Fruit fly (Drosophila melanogaster): ENCODE results near the gene Iml1.

dm6 chr3L:1496408-1496807, 37.4 kb downstream of the Iml1 start, which contains the start of gene CG12084:
- TF ChIP-seq D1 (tag; optimal IDR thresholded peaks at IDR 0.05), result no peak
- TF ChIP-seq CG8159 (tag; optimal IDR thresholded peaks at IDR 0.05), result no peak
- no peak for TF ChIP-seq CG15710 (tag; optimal IDR thresholded peaks at IDR 0.05)
- TF ChIP-seq CG32121 (GFP tag; IDR thresholded peaks at IDR 0.05), result no peak
- TF ChIP-seq CG9948 (tag; optimal IDR thresholded peaks at IDR 0.05), result no peak
- no peak for TF ChIP-seq CG8301 (tag; optimal IDR thresholded peaks at IDR 0.05)
- no peak for TF ChIP-seq CG10348 (GFP tag; IDR thresholded peaks at IDR 0.05)
- no peak for TF ChIP-seq Ets98B (GFP tag; IDR thresholded peaks at IDR 0.05)
- TF ChIP-seq Pif1B (GFP tag; optimal IDR thresholded peaks at IDR 0.05), result no peak
- no peak for TF ChIP-seq CG34367 (tag; optimal IDR thresholded peaks at IDR 0.05)
- TF ChIP-seq fd96Ca (GFP tag; IDR thresholded peaks at IDR 0.05), result no peak
- TF ChIP-seq gl (tag; optimal IDR thresholded peaks at IDR 0.05), result no peak
- TF ChIP-seq CG14655 (GFP tag; optimal IDR thresholded peaks at IDR 0.05), result no peak
